Fruit fly (Drosophila melanogaster): Measurements from ENCODE around the gene CG42359.
A peak's percentile ranks its signal among the peaks of the same experiment; 100 is the strongest.

Gene CG42359

DNA sequence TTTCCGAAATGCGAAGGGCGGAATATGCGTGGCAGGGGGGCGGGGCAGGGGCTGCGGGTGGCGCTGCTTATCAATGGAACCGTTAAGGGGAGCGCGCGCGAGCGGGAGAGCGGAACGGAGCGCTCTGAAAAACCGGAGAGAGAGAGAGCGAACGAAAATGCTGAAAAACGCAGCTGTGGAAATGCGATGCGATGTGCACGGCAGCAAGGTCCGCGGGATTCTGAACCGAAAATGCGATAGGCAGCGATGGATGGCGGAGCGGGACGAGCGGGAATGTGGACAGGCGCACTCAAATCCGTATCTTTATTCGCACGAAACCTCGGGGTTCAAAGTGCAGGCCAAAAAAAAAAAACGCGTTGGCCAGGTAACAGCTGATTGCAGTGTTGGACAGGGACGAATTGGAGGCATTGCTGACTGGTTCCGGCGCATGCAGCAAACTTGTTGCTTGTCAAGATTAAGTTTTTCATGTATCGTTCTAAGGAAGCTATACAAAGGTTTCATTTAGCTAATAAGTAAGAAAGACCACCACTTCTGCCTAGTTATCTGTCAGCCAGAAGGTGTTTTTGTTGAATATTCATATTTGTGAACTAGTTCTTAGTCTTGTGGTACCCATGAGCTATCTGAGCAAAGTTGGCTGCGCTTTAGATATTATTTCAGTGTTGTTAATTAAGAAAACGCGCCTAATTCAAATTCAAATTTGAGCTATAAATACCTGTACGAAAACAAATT, 14.4 kb downstream of the CG42359 start, which contains the start of gene Ppcs (continued):
- TF ChIP-seq CG4820 (GFP tag; optimal IDR thresholded peaks at IDR 0.05) = peak; percentile 32
- TF ChIP-seq CG10431 (GFP tag; optimal IDR thresholded peaks at IDR 0.05) = peak; percentile 78
- peak; percentile 81 for TF ChIP-seq sens (GFP tag)
- TF ChIP-seq Rx (GFP tag; IDR thresholded peaks at IDR 0.05) = 0 out of 2 replicates have a peak, but pooled peaks have one; percentile 4
- TF ChIP-seq da (GFP tag; optimal IDR thresholded peaks at IDR 0.05) = peak; percentile 54
- TF ChIP-seq gt (GFP tag; IDR thresholded peaks at IDR 0.05) = no peak
- no peak for TF ChIP-seq ken (GFP tag; IDR thresholded peaks at IDR 0.05)
- TF ChIP-seq shn (GFP tag; optimal IDR thresholded peaks at IDR 0.05) = peak; percentile 70
- peak; percentile 54 for TF ChIP-seq CG12391 (tag; optimal IDR thresholded peaks at IDR 0.05)
- TF ChIP-seq hbn (GFP tag; IDR thresholded peaks at IDR 0.05; ENCODE audit: partially characterized antibody) = peak; percentile 49; the same call in 1 of the 2 replicates
- peak; percentile 19 for TF ChIP-seq CG12071 (GFP tag; optimal IDR thresholded peaks at IDR 0.05)
- TF ChIP-seq pb (GFP tag; optimal IDR thresholded peaks at IDR 0.05) = peak; percentile 68
- TF ChIP-seq Dref (GFP tag; IDR thresholded peaks at IDR 0.05) = no peak
- TF ChIP-seq MTF-1 (GFP tag; optimal IDR thresholded peaks at IDR 0.05; ENCODE audit: borderline replicate concordance) = peak; percentile 35
- TF ChIP-seq odd (GFP tag; optimal IDR thresholded peaks at IDR 0.05) = peak; percentile 30
- TF ChIP-seq ase (GFP tag; IDR thresholded peaks at IDR 0.05) = no peak
- peak; percentile 6; the same call in 1 of the 3 replicates for TF ChIP-seq CG11695 (GFP tag; IDR thresholded peaks at IDR 0.05)
- TF ChIP-seq dati (GFP tag; IDR thresholded peaks at IDR 0.05) = no peak
- TF ChIP-seq CG7372 (GFP tag; IDR thresholded peaks at IDR 0.05) = no peak
- no peak for TF ChIP-seq tgo (GFP tag; IDR thresholded peaks at IDR 0.05)
- no peak for TF ChIP-seq lov (optimal IDR thresholded peaks at IDR 0.05)
- no peak for TF ChIP-seq lov (GFP tag; IDR thresholded peaks at IDR 0.05)
- TF ChIP-seq trh (GFP tag; optimal IDR thresholded peaks at IDR 0.05) = no peak
- TF ChIP-seq fu2 (GFP tag; optimal IDR thresholded peaks at IDR 0.05) = peak; percentile 73
- no peak for TF ChIP-seq Usf (GFP tag; optimal IDR thresholded peaks at IDR 0.05)
- TF ChIP-seq abd-A (tag; optimal IDR thresholded peaks at IDR 0.05) = peak; percentile 25
- TF ChIP-seq amos (GFP tag; IDR thresholded peaks at IDR 0.05; ENCODE audit: partially characterized antibody) = peak; percentile 25; the same call in 1 of the 2 replicates
- no peak for TF ChIP-seq Taf1 (GFP tag; IDR thresholded peaks at IDR 0.05)
- peak in 1 of 2 experiments; percentile 100 for TF ChIP-seq Hr78 (GFP tag; optimal IDR thresholded peaks at IDR 0.05)
- TF ChIP-seq PHDP (tag; optimal IDR thresholded peaks at IDR 0.05) = peak; percentile 2
- no peak for TF ChIP-seq bowl (GFP tag; IDR thresholded peaks at IDR 0.05)
- TF ChIP-seq CG11456 (GFP tag; IDR thresholded peaks at IDR 0.05) = peak; percentile 27; the same call in 1 of the 3 replicates
- TF ChIP-seq CG33557 (GFP tag; optimal IDR thresholded peaks at IDR 0.05) = peak; percentile 59
- TF ChIP-seq btn (GFP tag; optimal IDR thresholded peaks at IDR 0.05) = peak; percentile 18
- TF ChIP-seq CG10147 (GFP tag; optimal IDR thresholded peaks at IDR 0.05) = peak; percentile 52
- TF ChIP-seq grau (tag; optimal IDR thresholded peaks at IDR 0.05) = peak; percentile 54
- TF ChIP-seq Bgb (GFP tag; IDR thresholded peaks at IDR 0.05; ENCODE audit: partially characterized antibody) = peak; percentile 57
- peak; percentile 53 for TF ChIP-seq CG9609 (GFP tag; optimal IDR thresholded peaks at IDR 0.05)
- peak; percentile 12 for TF ChIP-seq CG31365 (tag; optimal IDR thresholded peaks at IDR 0.05)
- TF ChIP-seq Ets97D (GFP tag; optimal IDR thresholded peaks at IDR 0.05) = peak; percentile 97
- TF ChIP-seq CG6272 (GFP tag; IDR thresholded peaks at IDR 0.05) = no peak
- no peak for TF ChIP-seq wdn (GFP tag; IDR thresholded peaks at IDR 0.05)
- TF ChIP-seq CG2678 (tag; optimal IDR thresholded peaks at IDR 0.05) = peak; percentile 62
- peak; percentile 17 for TF ChIP-seq CG15696 (tag; optimal IDR thresholded peaks at IDR 0.05)
- peak; percentile 69 for TF ChIP-seq nmo (GFP tag; optimal IDR thresholded peaks at IDR 0.05)
- peak; percentile 13 for TF ChIP-seq mirr (GFP tag; optimal IDR thresholded peaks at IDR 0.05)
- TF ChIP-seq Jarid2 (GFP tag; optimal IDR thresholded peaks at IDR 0.05) = peak; percentile 66
- TF ChIP-seq lab (GFP tag; optimal IDR thresholded peaks at IDR 0.05) = peak; percentile 69
- no peak; the same call in 1 of the 2 replicates for TF ChIP-seq CG10959 (GFP tag; IDR thresholded peaks at IDR 0.05)
